Fruit fly (Drosophila melanogaster): ENCODE measurements around the gene CG32269.

The CG32269 gene

DNA sequence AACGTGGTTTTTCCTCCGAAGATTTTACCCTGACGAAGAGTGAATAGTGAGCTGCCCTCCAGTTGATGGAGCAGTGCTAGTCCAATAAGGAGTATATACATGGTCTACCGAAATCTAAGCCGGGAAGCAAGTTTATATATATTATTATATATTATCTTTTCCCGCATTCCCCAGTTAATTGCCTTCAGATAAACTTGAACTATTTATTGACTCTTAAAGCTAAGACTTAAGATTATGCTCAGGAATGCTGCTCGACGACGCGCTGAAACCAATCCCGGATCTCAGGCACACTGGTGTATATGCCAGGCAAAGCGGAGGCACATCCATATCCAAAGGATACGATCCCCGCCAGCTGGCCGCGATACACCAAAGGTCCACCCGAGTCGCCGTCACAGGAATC is 3.4 kb downstream of the CG32269 start, which contains the start of gene CG32277:
Gene CG32277 (minus strand): TSS at position 101 of the 400 bp plus-strand sequence.
- no peak for TF ChIP-seq rn (GFP tag; IDR thresholded peaks at IDR 0.05)
- TF ChIP-seq CG9948 (tag; optimal IDR thresholded peaks at IDR 0.05) = no peak
- no peak for TF ChIP-seq CG8159 (tag; optimal IDR thresholded peaks at IDR 0.05)
- TF ChIP-seq CG17806 (tag; optimal IDR thresholded peaks at IDR 0.05) = no peak
- no peak for TF ChIP-seq Ets98B (GFP tag; IDR thresholded peaks at IDR 0.05)
- no peak for TF ChIP-seq CG15710 (tag; optimal IDR thresholded peaks at IDR 0.05)

DNA sequence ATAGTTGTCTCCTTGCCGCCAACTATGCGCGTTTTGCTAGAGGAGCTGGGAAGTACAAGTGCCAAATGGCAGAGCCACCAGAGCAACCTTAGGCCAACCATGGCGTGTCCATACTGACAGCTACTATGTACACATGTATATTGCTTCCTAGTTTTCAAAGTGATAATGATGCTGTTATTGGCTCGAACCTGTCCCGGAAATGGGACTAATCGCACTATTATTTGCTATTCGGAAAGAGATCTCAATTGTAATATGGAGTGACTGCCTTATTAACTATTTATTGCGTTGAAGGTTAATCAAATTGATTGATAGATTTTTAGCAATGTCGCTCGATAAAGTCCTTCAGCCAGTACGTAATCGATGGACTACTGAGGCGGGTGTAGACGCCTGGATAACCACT is 4.4 kb downstream of the CG32269 start, which contains the start of gene CG33159:
Gene CG33159 (minus strand): TSS at position 101 of the 400 bp plus-strand sequence.
- TF ChIP-seq EcR (GFP tag; optimal IDR thresholded peaks at IDR 0.05) (no peak), Pif1B (GFP tag; optimal IDR thresholded peaks at IDR 0.05) (no peak), CG8301 (tag; optimal IDR thresholded peaks at IDR 0.05) (no peak), CG8159 (tag; optimal IDR thresholded peaks at IDR 0.05) (no peak), Ets98B (GFP tag; IDR thresholded peaks at IDR 0.05) (no peak), CG10348 (GFP tag; IDR thresholded peaks at IDR 0.05) (no peak), CG9948 (tag; optimal IDR thresholded peaks at IDR 0.05) (no peak), gl (tag; optimal IDR thresholded peaks at IDR 0.05) (no peak), CG32121 (GFP tag; IDR thresholded peaks at IDR 0.05) (no peak), Snoo (tag; optimal IDR thresholded peaks at IDR 0.05) (no peak), rn (GFP tag; IDR thresholded peaks at IDR 0.05) (no peak), CG17806 (tag; optimal IDR thresholded peaks at IDR 0.05) (no peak)

DNA sequence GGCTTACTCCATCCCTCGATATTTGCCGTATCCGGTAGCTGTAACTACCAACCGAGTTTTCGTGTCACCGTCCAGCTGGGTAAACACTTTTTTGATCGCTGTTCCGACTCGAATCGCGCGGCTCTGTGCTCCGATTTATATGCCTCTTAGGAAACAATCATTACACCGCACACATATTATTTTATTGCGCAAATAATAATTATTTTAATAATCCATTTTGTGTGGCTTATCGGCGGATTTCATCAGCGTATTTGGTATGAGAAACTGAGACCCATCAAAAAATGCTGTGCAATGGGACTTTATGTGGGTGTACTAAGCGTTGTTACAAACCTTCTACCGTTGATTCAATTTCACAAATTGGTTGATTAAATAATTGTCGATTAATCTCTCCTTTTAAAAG is 5.7 kb downstream of the CG32269 start, which contains the start of gene CG32271:
Gene CG32271 (minus strand): TSS at position 101 of the 400 bp plus-strand sequence.
- TF ChIP-seq CG15710 (tag; optimal IDR thresholded peaks at IDR 0.05) (no peak), CG4496 (GFP tag; IDR thresholded peaks at IDR 0.05) (no peak), CG17806 (tag; optimal IDR thresholded peaks at IDR 0.05) (no peak), D1 (tag; optimal IDR thresholded peaks at IDR 0.05) (no peak), CG10348 (GFP tag; IDR thresholded peaks at IDR 0.05) (no peak), CG14655 (GFP tag; optimal IDR thresholded peaks at IDR 0.05) (no peak), rn (GFP tag; IDR thresholded peaks at IDR 0.05) (no peak), Pif1A (GFP tag; optimal IDR thresholded peaks at IDR 0.05) (no peak), Snoo (tag; optimal IDR thresholded peaks at IDR 0.05) (no peak), EcR (GFP tag; optimal IDR thresholded peaks at IDR 0.05) (no peak), CG8159 (tag; optimal IDR thresholded peaks at IDR 0.05) (no peak), CG32121 (GFP tag; IDR thresholded peaks at IDR 0.05) (no peak), CG13204 (GFP tag; optimal IDR thresholded peaks at IDR 0.05) (no peak), CG12605 (GFP tag; IDR thresholded peaks at IDR 0.05) (no peak), Ets98B (GFP tag; IDR thresholded peaks at IDR 0.05) (no peak)

DNA sequence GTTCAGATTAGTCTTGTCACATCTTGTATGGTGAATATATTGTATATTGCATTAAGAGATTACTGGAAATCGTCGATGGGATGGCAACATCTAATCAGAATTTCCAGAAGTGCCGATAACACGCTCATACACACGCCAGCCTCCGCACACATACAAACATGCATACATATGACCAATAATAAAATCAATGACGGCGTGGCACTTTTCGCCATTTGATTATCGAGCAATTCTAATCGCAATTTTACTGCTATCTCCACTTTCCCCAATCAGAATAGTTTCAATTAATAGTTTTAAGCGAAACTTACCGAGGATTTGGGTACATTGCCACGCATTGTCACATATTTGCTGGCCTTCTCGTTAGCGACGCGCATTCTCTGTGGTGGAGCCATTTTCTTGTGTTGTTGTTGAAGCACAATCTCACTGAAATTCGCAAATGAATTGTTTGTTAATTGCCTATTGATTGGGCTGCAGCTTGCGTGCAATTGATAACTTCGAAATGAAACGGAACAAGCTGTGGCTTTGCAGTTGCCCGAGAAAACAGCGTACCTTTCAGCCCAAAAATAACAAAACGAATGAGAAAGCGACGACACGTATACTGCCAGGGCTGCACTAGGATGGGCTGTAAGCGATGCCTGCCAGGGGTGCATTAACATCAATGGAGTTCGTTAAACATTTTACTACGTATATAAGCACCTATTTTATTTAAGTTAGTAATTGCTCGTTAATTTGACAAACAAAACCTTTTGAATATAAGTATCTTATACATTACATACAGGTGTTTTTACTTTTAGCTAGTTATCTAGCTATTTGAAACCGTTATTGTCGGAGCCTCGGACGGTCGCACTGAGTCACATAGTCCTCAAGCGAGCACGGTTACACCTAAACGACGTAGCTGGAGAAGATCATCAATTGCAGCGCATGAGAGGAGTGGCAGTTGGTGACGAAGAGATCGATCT is 10.1 kb downstream of the CG32269 start, which contains the start of the genes CG32276 and gry:
Gene CG32276 (minus strand): TSS at position 601 of the 956 bp plus-strand sequence.
Gene gry (plus strand): TSS at position 644 of the 956 bp plus-strand sequence.
- TF ChIP-seq CG14655 (GFP tag; optimal IDR thresholded peaks at IDR 0.05) (no peak), CG17806 (tag; optimal IDR thresholded peaks at IDR 0.05) (peak; percentile 49), CG12605 (GFP tag; IDR thresholded peaks at IDR 0.05) (peak; percentile 22; the same call in 1 of the 2 replicates), fd96Ca (GFP tag; IDR thresholded peaks at IDR 0.05) (peak; percentile 77; the same call in 2 of the 3 replicates), CG34367 (tag; optimal IDR thresholded peaks at IDR 0.05) (peak; percentile 50), CG8301 (tag; optimal IDR thresholded peaks at IDR 0.05) (no peak), gl (tag; optimal IDR thresholded peaks at IDR 0.05) (no peak), Ets98B (GFP tag; IDR thresholded peaks at IDR 0.05) (peak; percentile 58; the same call in 1 of the 2 replicates), CG4496 (GFP tag; IDR thresholded peaks at IDR 0.05) (peak; percentile 54; the same call in 2 of the 3 replicates), CG10348 (GFP tag; IDR thresholded peaks at IDR 0.05) (no peak), CG32121 (GFP tag; IDR thresholded peaks at IDR 0.05) (peak; percentile 76), Snoo (tag; optimal IDR thresholded peaks at IDR 0.05) (no peak), Pif1A (GFP tag; optimal IDR thresholded peaks at IDR 0.05) (no peak), CG8159 (tag; optimal IDR thresholded peaks at IDR 0.05) (no peak), Pif1B (GFP tag; optimal IDR thresholded peaks at IDR 0.05) (no peak), rn (GFP tag; IDR thresholded peaks at IDR 0.05) (0 out of 2 replicates have a peak, but pooled peaks have one; percentile 32), EcR (GFP tag; optimal IDR thresholded peaks at IDR 0.05) (peak; percentile 35), CG15710 (tag; optimal IDR thresholded peaks at IDR 0.05) (peak; percentile 56), D1 (tag; optimal IDR thresholded peaks at IDR 0.05) (no peak), CG9948 (tag; optimal IDR thresholded peaks at IDR 0.05) (no peak), CG13204 (GFP tag; optimal IDR thresholded peaks at IDR 0.05) (no peak)

DNA sequence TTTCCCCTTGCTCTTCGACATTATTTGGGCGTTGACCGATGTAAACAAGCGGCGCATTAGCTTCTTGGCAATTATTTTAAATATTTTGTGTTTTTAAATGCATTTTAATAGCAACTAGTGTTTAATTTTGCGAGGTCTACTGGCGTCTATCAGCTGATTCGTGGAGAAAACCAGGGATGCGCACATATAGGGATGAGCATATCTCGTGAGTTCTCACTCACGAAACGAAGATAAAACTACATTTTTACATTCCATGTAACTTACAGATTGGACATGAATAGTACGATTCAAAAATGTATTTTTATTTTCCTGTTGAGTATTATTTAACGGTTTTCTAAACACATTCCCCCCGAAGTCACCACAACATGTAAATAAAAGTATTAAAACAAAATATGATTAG is 11.3 kb downstream of the CG32269 start, which contains the start of gene CG14966:
Gene CG14966 (minus strand): TSS at position 168 of the 400 bp plus-strand sequence.
- TF ChIP-seq CG12605 (GFP tag; IDR thresholded peaks at IDR 0.05) = 0 out of 2 replicates have a peak, but pooled peaks have one; percentile 19
- TF ChIP-seq gl (tag; optimal IDR thresholded peaks at IDR 0.05) = peak; percentile 6
- no peak for TF ChIP-seq CG8301 (tag; optimal IDR thresholded peaks at IDR 0.05)

DNA sequence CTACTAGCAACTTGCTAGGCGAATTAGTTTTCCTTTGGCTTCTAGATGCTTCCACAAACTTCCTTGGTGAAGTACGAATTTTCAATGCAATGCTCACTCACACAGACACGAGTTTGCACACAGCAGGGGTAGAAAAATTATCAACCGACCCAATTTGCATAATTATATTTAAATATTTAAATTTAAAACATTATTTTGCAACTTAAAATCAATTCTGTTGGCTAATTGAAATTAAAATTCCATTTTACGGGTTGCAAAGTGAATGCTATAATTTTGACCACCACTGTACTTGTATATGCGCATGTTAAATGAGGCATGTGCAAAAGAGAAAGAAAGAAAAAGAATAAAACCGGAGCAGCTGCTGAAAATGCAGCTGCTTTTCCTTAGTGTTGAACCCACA is 14.7 kb downstream of the CG32269 start:
- TF ChIP-seq Ets98B (GFP tag; IDR thresholded peaks at IDR 0.05) (peak; percentile 98), CG17806 (tag; optimal IDR thresholded peaks at IDR 0.05) (peak; percentile 96), Pif1B (GFP tag; optimal IDR thresholded peaks at IDR 0.05) (peak; percentile 98), Snoo (tag; optimal IDR thresholded peaks at IDR 0.05) (peak; percentile 94), CG13204 (GFP tag; optimal IDR thresholded peaks at IDR 0.05) (peak; percentile 55), CG10348 (GFP tag; IDR thresholded peaks at IDR 0.05) (peak; percentile 84), Pif1A (GFP tag; optimal IDR thresholded peaks at IDR 0.05) (peak; percentile 98), gl (tag; optimal IDR thresholded peaks at IDR 0.05) (peak; percentile 88), CG4496 (GFP tag; IDR thresholded peaks at IDR 0.05) (peak; percentile 99), D1 (tag; optimal IDR thresholded peaks at IDR 0.05) (no peak), CG32121 (GFP tag; IDR thresholded peaks at IDR 0.05) (peak; percentile 98), EcR (GFP tag; optimal IDR thresholded peaks at IDR 0.05) (no peak), CG34367 (tag; optimal IDR thresholded peaks at IDR 0.05) (peak; percentile 96), CG12605 (GFP tag; IDR thresholded peaks at IDR 0.05) (peak; percentile 99), CG9948 (tag; optimal IDR thresholded peaks at IDR 0.05) (peak; percentile 93), CG8159 (tag; optimal IDR thresholded peaks at IDR 0.05) (peak; percentile 94), CG14655 (GFP tag; optimal IDR thresholded peaks at IDR 0.05) (peak; percentile 96), CG15710 (tag; optimal IDR thresholded peaks at IDR 0.05) (peak; percentile 92), fd96Ca (GFP tag; IDR thresholded peaks at IDR 0.05) (peak; percentile 95), CG8301 (tag; optimal IDR thresholded peaks at IDR 0.05) (peak; percentile 97), rn (GFP tag; IDR thresholded peaks at IDR 0.05) (peak; percentile 96)
